Fruit fly (Drosophila melanogaster) whole organism, embryonic: ENCODE results near the gene se.

ENCODE experiments used
- Asciz ChIP-seq: fragments of 200-800 bp; sonication (Bioruptor generic); optimal IDR thresholded peaks from 2 replicates; lab custom pipeline; 2017; ENCODE audit warnings: missing biosample characterization, mild to moderate bottlenecking, missing genetic modification characterization, missing genetic modification reagents
- Bgb ChIP-seq: fragments of 200-800 bp; sonication (Bioruptor generic); IDR thresholded peaks from 2 replicates; pipeline ENCODE4 v1.3.6; 2022; ENCODE audit warnings: missing biosample characterization, missing genetic modification characterization; ENCODE audit not compliant: partially characterized antibody
- CG10321 ChIP-seq: fragments of 200-800 bp; sonication (Bioruptor generic); IDR thresholded peaks from 2 replicates; pipeline ENCODE4 v1.3.6; 2022; ENCODE audit warnings: missing biosample characterization, missing genetic modification characterization
- CG13296 ChIP-seq: fragments of 200-800 bp; sonication (Bioruptor generic); optimal IDR thresholded peaks from 3 replicates; lab custom pipeline; 2018; ENCODE audit warnings: missing biosample characterization, mild to moderate bottlenecking, missing genetic modification characterization
- CG14965 ChIP-seq: fragments of 200-800 bp; sonication (Bioruptor generic); optimal IDR thresholded peaks from 2 replicates; lab custom pipeline; 2016; ENCODE audit warnings: missing biosample characterization, missing genetic modification characterization, borderline replicate concordance
- CG1647 ChIP-seq: fragments of 200-800 bp; sonication (Bioruptor generic); optimal IDR thresholded peaks from 3 replicates; lab custom pipeline; 2016; ENCODE audit warnings: missing biosample characterization, missing genetic modification characterization
- CG17361 ChIP-seq: fragments of 200-800 bp; sonication (Bioruptor generic); IDR thresholded peaks from 3 replicates; pipeline ENCODE4 v1.3.6; 2022; ENCODE audit warnings: missing biosample characterization, missing genetic modification characterization
- CG17829 ChIP-seq: fragments of 200-800 bp; optimal IDR thresholded peaks from 2 replicates; lab custom pipeline; 2019; ENCODE audit warnings: missing biosample characterization, mild to moderate bottlenecking, missing genetic modification characterization, moderate library complexity
- CG30403 ChIP-seq: fragments of 200-800 bp; sonication (Bioruptor generic); optimal IDR thresholded peaks from 3 replicates; lab custom pipeline; 2016; ENCODE audit warnings: missing biosample characterization, missing genetic modification characterization
- CG4424 ChIP-seq: fragments of 200-800 bp; sonication (Bioruptor generic); optimal IDR thresholded peaks from 3 replicates; lab custom pipeline; 2016; ENCODE audit warnings: missing biosample characterization, missing genetic modification characterization
- CG9437 ChIP-seq: fragments of 200-800 bp; sonication (Bioruptor generic); optimal IDR thresholded peaks from 2 replicates; lab custom pipeline; 2018; ENCODE audit warnings: missing biosample characterization, mild to moderate bottlenecking, missing genetic modification characterization
- CG9727 ChIP-seq: fragments of 200-800 bp; sonication (Bioruptor generic); optimal IDR thresholded peaks from 3 replicates; lab custom pipeline; 2017; ENCODE audit warnings: missing biosample characterization, mild to moderate bottlenecking, missing genetic modification characterization
- Dbx ChIP-seq: fragments of 200-800 bp; sonication (Bioruptor generic); IDR thresholded peaks from 3 replicates; pipeline ENCODE4 v1.3.6; 2022; ENCODE audit warnings: missing biosample characterization, missing genetic modification characterization
- HLH4C ChIP-seq: fragments of 200-800 bp; sonication (Bioruptor generic); IDR thresholded peaks from 3 replicates; pipeline ENCODE4 v1.3.6; 2022; ENCODE audit warnings: missing biosample characterization, missing genetic modification characterization; ENCODE audit not compliant: partially characterized antibody
- Hey ChIP-seq: fragments of 200-800 bp; sonication (Bioruptor generic); optimal IDR thresholded peaks from 3 replicates; lab custom pipeline; 2018; ENCODE audit warnings: missing biosample characterization, mild to moderate bottlenecking, missing genetic modification characterization
- Hr78 ChIP-seq, 2 experiments: fragments of 200-800 bp in 1 of 2; fragments of >200 bp in 1 of 2; sonication (Bioruptor generic) in 1 of 2; optimal IDR thresholded peaks; 2 replicates each; lab custom pipeline; 2017 to 2019; ENCODE audit warnings: missing biosample characterization in 2 of 2, missing genetic modification characterization in 2 of 2, mild to moderate bottlenecking in 1 of 2, moderate library complexity in 1 of 2
- Nf-YB ChIP-seq: fragments of 200-800 bp; sonication (Bioruptor generic); optimal IDR thresholded peaks from 3 replicates; lab custom pipeline; 2019; ENCODE audit warnings: missing biosample characterization, mild to moderate bottlenecking, missing genetic modification characterization, moderate library complexity
- Nf-YC ChIP-seq: fragments of 200-800 bp; optimal IDR thresholded peaks from 3 replicates; lab custom pipeline; 2019; ENCODE audit warnings: missing biosample characterization, mild to moderate bottlenecking, missing genetic modification characterization, moderate library complexity
- Stat92E ChIP-seq, 3 experiments: fragments of >200 bp in 2 of 3; fragments of 200-800 bp in 1 of 3; sonication (Bioruptor generic) in 1 of 3; optimal IDR thresholded peaks; 2 replicates each; lab custom pipeline; 2017 to 2019; ENCODE audit warnings: missing biosample characterization in 3 of 3, missing genetic modification characterization in 3 of 3, mild to moderate bottlenecking in 1 of 3, moderate library complexity in 1 of 3
- ato ChIP-seq: fragments of 200-800 bp; sonication (Bioruptor generic); IDR thresholded peaks from 2 replicates; pipeline ENCODE4 v1.3.6; 2022; ENCODE audit warnings: missing biosample characterization, missing genetic modification characterization; ENCODE audit not compliant: partially characterized antibody
- bbx ChIP-seq: fragments of 200-800 bp; sonication (Bioruptor generic); IDR thresholded peaks from 2 replicates; pipeline ENCODE4 v1.3.6; 2022; ENCODE audit warnings: missing biosample characterization, missing genetic modification characterization; ENCODE audit not compliant: partially characterized antibody
- dmrt99B ChIP-seq: fragments of 200-800 bp; sonication (Bioruptor generic); optimal IDR thresholded peaks from 2 replicates; lab custom pipeline; 2018; ENCODE audit warnings: missing biosample characterization, mild to moderate bottlenecking, missing genetic modification characterization, moderate library complexity
- ewg ChIP-seq: fragments of 200-800 bp; sonication (Bioruptor generic); optimal IDR thresholded peaks from 3 replicates; lab custom pipeline; 2017; ENCODE audit warnings: mild to moderate bottlenecking, missing biosample characterization, missing genetic modification reagents, missing genetic modification characterization
- exex ChIP-seq: fragments of 200-800 bp; sonication (Bioruptor generic); optimal IDR thresholded peaks from 4 replicates; lab custom pipeline; 2018; ENCODE audit warnings: missing biosample characterization, mild to moderate bottlenecking, missing genetic modification characterization, moderate library complexity
- insv ChIP-seq, 2 experiments: fragments of 200-800 bp; sonication (Bioruptor generic); optimal IDR thresholded peaks; 3 replicates each; lab custom pipeline; 2016 to 2018; ENCODE audit warnings: missing biosample characterization in 2 of 2, missing genetic modification characterization in 2 of 2
- kay ChIP-seq: fragments of 200-800 bp; sonication (Bioruptor generic); optimal IDR thresholded peaks from 2 replicates; lab custom pipeline; 2016; ENCODE audit warnings: missing biosample characterization, missing genetic modification characterization
- ken ChIP-seq: fragments of 200-800 bp; sonication (Bioruptor generic); IDR thresholded peaks from 3 replicates; pipeline ENCODE4 v1.3.6; 2022; ENCODE audit warnings: missing biosample characterization, missing genetic modification characterization
- lola ChIP-seq, 3 experiments: fragments of >200 bp in 2 of 3; fragments of 200-800 bp in 1 of 3; sonication (Bioruptor generic) in 1 of 3; optimal IDR thresholded peaks; 2 replicates each; lab custom pipeline; 2017 to 2019; ENCODE audit warnings: missing biosample characterization in 3 of 3, missing genetic modification characterization in 3 of 3, mild to moderate bottlenecking in 1 of 3, moderate library complexity in 1 of 3
- odd ChIP-seq: fragments of 200-800 bp; sonication (Bioruptor generic); optimal IDR thresholded peaks from 2 replicates; lab custom pipeline; 2017; ENCODE audit warnings: missing biosample characterization, mild to moderate bottlenecking, missing genetic modification characterization
- scrt ChIP-seq: fragments of 200-800 bp; sonication (Bioruptor generic); optimal IDR thresholded peaks from 2 replicates; lab custom pipeline; 2018; ENCODE audit warnings: missing biosample characterization, mild to moderate bottlenecking, missing genetic modification characterization, moderate library complexity
- sqz ChIP-seq: fragments of 200-800 bp; sonication (Bioruptor generic); optimal IDR thresholded peaks from 3 replicates; lab custom pipeline; 2018; ENCODE audit warnings: missing biosample characterization, mild to moderate bottlenecking, missing genetic modification characterization
- stwl ChIP-seq: fragments of 200-800 bp; sonication (Bioruptor generic); optimal IDR thresholded peaks from 3 replicates; lab custom pipeline; 2018; ENCODE audit warnings: missing biosample characterization, mild to moderate bottlenecking, missing genetic modification characterization, moderate library complexity
- sug ChIP-seq: fragments of 200-800 bp; optimal IDR thresholded peaks from 2 replicates; lab custom pipeline; 2019; ENCODE audit warnings: missing biosample characterization, mild to moderate bottlenecking, missing genetic modification characterization, moderate library complexity
- vnd ChIP-seq: fragments of 200-800 bp; sonication (Bioruptor generic); IDR thresholded peaks from 3 replicates; pipeline ENCODE4 v1.3.6; 2022; ENCODE audit warnings: missing biosample characterization, missing genetic modification characterization; ENCODE audit not compliant: partially characterized antibody
- zfh1 ChIP-seq: fragments of 200-800 bp; sonication (Bioruptor generic); IDR thresholded peaks from 3 replicates; pipeline ENCODE4 v1.3.6; 2022; ENCODE audit warnings: missing biosample characterization, missing genetic modification characterization

The se gene

DNA sequence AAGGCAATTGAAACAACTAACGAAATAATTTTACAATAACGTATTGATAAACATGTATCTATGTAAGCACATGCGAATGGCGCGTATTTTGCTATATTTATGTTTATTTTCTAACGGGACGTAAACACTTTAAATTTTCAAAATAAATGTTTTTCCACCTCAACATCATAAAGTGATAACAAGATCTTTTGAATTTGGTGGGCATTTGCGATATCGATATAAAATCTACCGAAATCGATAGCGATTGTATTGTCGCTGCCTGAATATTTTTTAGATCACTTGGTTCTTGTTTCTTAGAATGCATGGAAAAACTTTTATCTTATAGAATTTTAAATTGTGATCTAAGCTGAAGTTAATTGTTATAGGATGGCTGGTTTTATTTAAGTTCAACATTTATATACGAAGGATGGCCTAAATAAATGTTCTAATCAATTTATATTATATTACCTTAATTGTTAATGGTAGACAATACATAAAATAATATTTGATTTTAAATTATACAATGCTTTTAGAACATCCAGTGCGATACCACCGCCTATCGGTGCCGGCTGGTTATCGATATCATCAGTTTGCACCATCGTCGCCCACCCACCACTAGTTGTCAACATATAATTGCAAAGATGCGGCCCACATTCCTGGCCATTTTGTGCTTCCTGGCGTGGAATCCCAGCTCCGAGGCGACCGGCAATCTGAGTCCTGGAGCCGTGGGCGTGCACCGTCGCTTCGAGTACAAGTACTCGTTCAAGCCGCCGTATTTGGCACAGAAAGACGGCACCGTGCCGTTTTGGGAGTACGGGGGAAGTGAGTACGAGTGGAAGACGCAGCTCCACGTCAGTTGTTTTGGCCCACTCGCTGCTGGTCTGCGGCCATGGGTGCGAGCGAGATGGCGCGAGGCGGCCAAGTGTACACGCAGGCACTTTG, 14.3 kb downstream of the se start, which contains the start of gene ergic53 (continued):
- TF ChIP-seq CG9727 (GFP tag; lab: Kevin White, UChicago) (no peak), ato (peak; percentile 74), HLH4C (GFP tag; lab: Robert Waterston, UW) (peak; percentile 89), lola (GFP tag; optimal IDR thresholded peaks at IDR 0.05; lab: Kevin White, UChicago) (peak in 1 of 3 experiments; percentile 13), CG30403 (GFP tag; lab: Kevin White, UChicago) (peak; percentile 8), CG17361 (GFP tag; lab: Robert Waterston, UW) (peak; percentile 59; the same call in 2 of the 3 replicates), scrt (peak; percentile 38), Stat92E (GFP tag; optimal IDR thresholded peaks at IDR 0.05; lab: Kevin White, UChicago) (peak in 1 of 3 experiments; percentile 52), CG13296 (GFP tag; lab: Kevin White, UChicago) (no peak), sqz (GFP tag; lab: Kevin White, UChicago) (no peak), Dbx (GFP tag; lab: Robert Waterston, UW) (0 out of 3 replicates have a peak, but pooled peaks have one; percentile 13), exex (tag; lab: Kevin White, UChicago) (peak; percentile 33), CG4424 (GFP tag; lab: Kevin White, UChicago) (peak; percentile 9), CG17829 (tag; lab: Kevin White, UChicago) (peak; percentile 14), sug (peak; percentile 28), zfh1 (GFP tag; lab: Robert Waterston, UW) (no peak), dmrt99B (tag; lab: Kevin White, UChicago) (no peak), kay (GFP tag; lab: Kevin White, UChicago) (no peak), insv (GFP tag; optimal IDR thresholded peaks at IDR 0.05; lab: Kevin White, UChicago) (no peak), odd (no peak), CG10321 (GFP tag; lab: Robert Waterston, UW) (peak; percentile 28; the same call in 1 of the 2 replicates), stwl (tag; lab: Kevin White, UChicago) (peak; percentile 57), Bgb (GFP tag; lab: Robert Waterston, UW) (peak; percentile 77), vnd (GFP tag; lab: Robert Waterston, UW) (peak; percentile 79)

DNA sequence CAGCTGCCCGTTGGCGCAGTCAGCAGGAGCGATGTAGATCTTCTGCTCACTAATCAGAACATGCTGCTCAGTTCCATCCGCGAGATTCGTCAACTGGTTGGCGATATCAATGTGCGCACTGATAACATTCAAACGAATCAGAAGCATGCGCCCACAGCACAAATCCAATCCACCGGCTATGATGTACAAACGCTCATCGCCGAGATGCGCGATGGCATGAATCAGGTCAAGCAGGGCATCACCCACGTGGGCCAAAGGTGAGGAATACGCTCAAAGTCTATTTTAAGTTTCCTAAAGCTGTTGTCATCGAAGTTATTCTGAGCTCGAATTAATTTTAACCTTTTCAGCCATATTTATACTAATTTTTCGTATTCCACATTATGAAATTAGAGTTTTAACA, 16.0 kb downstream of the se start:
- TF ChIP-seq Asciz (GFP tag; lab: Kevin White, UChicago): no peak
- TF ChIP-seq ken: 0 out of 3 replicates have a peak, but pooled peaks have one; percentile 11
- no peak for TF ChIP-seq Hey (tag; lab: Kevin White, UChicago)
- TF ChIP-seq Hr78 (GFP tag; optimal IDR thresholded peaks at IDR 0.05; lab: Kevin White, UChicago): peak in 1 of 2 experiments; percentile 54

DNA sequence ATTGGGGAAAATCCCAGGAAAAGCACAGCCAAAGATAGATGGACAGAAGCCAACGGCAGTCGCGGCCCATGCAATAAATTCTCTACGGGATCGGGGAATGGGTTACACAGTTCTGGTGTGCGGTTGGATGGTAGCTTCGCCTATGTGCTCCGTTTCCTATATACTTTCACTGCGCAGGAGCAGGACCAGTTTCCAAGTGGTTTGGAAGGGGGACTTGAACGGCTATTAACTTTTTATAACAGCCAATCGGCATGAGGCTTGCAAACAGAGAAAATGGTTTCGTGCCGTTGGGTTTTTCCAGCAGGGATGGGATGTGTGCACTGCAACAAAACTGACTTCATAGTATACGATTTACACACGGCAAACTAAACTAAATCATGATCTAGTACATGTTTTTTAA, 18.0 kb downstream of the se start:
- TF ChIP-seq CG14965: no peak
- TF ChIP-seq Nf-YC (tag; lab: Kevin White, UChicago): peak; percentile 95
- TF ChIP-seq CG1647 (GFP tag; lab: Kevin White, UChicago): no peak
- TF ChIP-seq bbx: 0 out of 2 replicates have a peak, but pooled peaks have one; percentile 9
- peak; percentile 88 for TF ChIP-seq Nf-YB (GFP tag; lab: Kevin White, UChicago)
- no peak for TF ChIP-seq CG9437
- peak; percentile 64 for TF ChIP-seq ewg (GFP tag; lab: Kevin White, UChicago)
